Fruit fly (Drosophila melanogaster) whole organism, prepupa: ENCODE measurements around the gene fit.

Experiments used
- Blimp-1 ChIP-seq: fragments of 200-800 bp; sonication (Bioruptor generic); optimal IDR thresholded peaks from 3 replicates; lab custom pipeline; 2017; ENCODE audit warnings: missing biosample characterization, missing genetic modification characterization, mild to moderate bottlenecking, moderate library complexity, missing genetic modification reagents
- CG10631 ChIP-seq: fragments of 200-800 bp; sonication (Bioruptor generic); optimal IDR thresholded peaks from 2 replicates; lab custom pipeline; 2016; ENCODE audit warnings: missing biosample characterization, missing genetic modification characterization
- CG11294 ChIP-seq: fragments of 200-800 bp; sonication (Bioruptor generic); IDR thresholded peaks from 2 replicates; pipeline ENCODE4 v1.3.6; 2022; ENCODE audit warnings: missing biosample characterization, missing genetic modification characterization
- CG11762 ChIP-seq: fragments of 200-800 bp; sonication (Bioruptor generic); optimal IDR thresholded peaks from 3 replicates; lab custom pipeline; 2016; ENCODE audit warnings: missing biosample characterization, missing genetic modification characterization; ENCODE audit not compliant: insufficient read depth
- CG11902 ChIP-seq: fragments of 200-800 bp; sonication (Bioruptor generic); optimal IDR thresholded peaks from 3 replicates; lab custom pipeline; 2016; ENCODE audit warnings: missing biosample characterization, missing genetic modification characterization
- CG15336 ChIP-seq: fragments of 200-800 bp; sonication (Bioruptor generic); IDR thresholded peaks from 2 replicates; pipeline ENCODE4 v1.3.6; 2022; ENCODE audit warnings: missing biosample characterization, missing genetic modification characterization
- CG1621 ChIP-seq: fragments of 200-800 bp; sonication (Bioruptor generic); optimal IDR thresholded peaks from 3 replicates; lab custom pipeline; 2018; ENCODE audit warnings: missing biosample characterization, mild to moderate bottlenecking, missing genetic modification characterization
- CG31627 ChIP-seq: fragments of 200-800 bp; sonication (Bioruptor generic); optimal IDR thresholded peaks from 3 replicates; lab custom pipeline; 2016; ENCODE audit warnings: missing biosample characterization, missing genetic modification characterization
- CG32006 ChIP-seq: fragments of 200-800 bp; sonication (Bioruptor generic); optimal IDR thresholded peaks from 3 replicates; lab custom pipeline; 2017; ENCODE audit warnings: missing biosample characterization, mild to moderate bottlenecking, missing genetic modification characterization
- CG34406 ChIP-seq: fragments of 200-800 bp; sonication (Bioruptor generic); optimal IDR thresholded peaks from 3 replicates; lab custom pipeline; 2016; ENCODE audit warnings: missing biosample characterization, missing genetic modification characterization
- CG3919 ChIP-seq: fragments of 200-800 bp; sonication (Bioruptor generic); optimal IDR thresholded peaks from 3 replicates; lab custom pipeline; 2016; ENCODE audit warnings: missing biosample characterization, missing genetic modification characterization
- CG4318 ChIP-seq: fragments of 200-800 bp; sonication (Bioruptor generic); optimal IDR thresholded peaks from 3 replicates; lab custom pipeline; 2017; ENCODE audit warnings: missing biosample characterization, mild to moderate bottlenecking, missing genetic modification characterization
- CG6276 ChIP-seq: fragments of 200-800 bp; sonication (Bioruptor generic); optimal IDR thresholded peaks from 2 replicates; lab custom pipeline; 2017; ENCODE audit warnings: missing biosample characterization, mild to moderate bottlenecking, missing genetic modification characterization
- CG6808 ChIP-seq: fragments of 200-800 bp; sonication (Bioruptor generic); optimal IDR thresholded peaks from 3 replicates; lab custom pipeline; 2017; ENCODE audit warnings: missing biosample characterization, missing genetic modification characterization, mild to moderate bottlenecking, moderate library complexity, missing genetic modification reagents
- CG6854 ChIP-seq: fragments of 200-800 bp; sonication (Bioruptor generic); optimal IDR thresholded peaks from 2 replicates; lab custom pipeline; 2017; ENCODE audit warnings: missing biosample characterization, mild to moderate bottlenecking, missing genetic modification characterization
- CG7368 ChIP-seq: fragments of 200-800 bp; sonication (Bioruptor generic); optimal IDR thresholded peaks from 3 replicates; lab custom pipeline; 2016; ENCODE audit warnings: missing biosample characterization, missing genetic modification characterization
- CG8119 ChIP-seq: fragments of 200-800 bp; sonication (Bioruptor generic); IDR thresholded peaks from 3 replicates; pipeline ENCODE4 v1.3.6; 2022; ENCODE audit warnings: missing biosample characterization, missing genetic modification characterization
- CG9139 ChIP-seq: fragments of 200-800 bp; sonication (Bioruptor generic); optimal IDR thresholded peaks from 3 replicates; lab custom pipeline; 2017; ENCODE audit warnings: missing biosample characterization, mild to moderate bottlenecking, missing genetic modification characterization
- Eip78C ChIP-seq: fragments of 200-800 bp; sonication (Bioruptor generic); peaks from one replicate; lab custom pipeline; 2016; ENCODE audit warnings: missing biosample characterization, missing genetic modification characterization
- Eip93F ChIP-seq: fragments of 200-800 bp; sonication (Bioruptor generic); optimal IDR thresholded peaks from 2 replicates; lab custom pipeline; 2016; ENCODE audit warnings: missing biosample characterization, mild to moderate bottlenecking, missing genetic modification characterization
- Ets96B ChIP-seq: fragments of 200-800 bp; optimal IDR thresholded peaks from 2 replicates; lab custom pipeline; 2019; ENCODE audit warnings: missing biosample characterization, mild to moderate bottlenecking, missing genetic modification characterization, moderate library complexity
- Gug ChIP-seq: fragments of 200-800 bp; sonication (Bioruptor generic); IDR thresholded peaks from 2 replicates; pipeline ENCODE4 v1.3.6; 2022; ENCODE audit warnings: missing biosample characterization, missing genetic modification characterization
- Hr39 ChIP-seq: fragments of 200-800 bp; sonication (Bioruptor generic); optimal IDR thresholded peaks from 2 replicates; lab custom pipeline; 2016; ENCODE audit warnings: missing biosample characterization, missing genetic modification characterization
- Hr4 ChIP-seq: fragments of 200-800 bp; sonication (Bioruptor generic); optimal IDR thresholded peaks from 3 replicates; lab custom pipeline; 2016; ENCODE audit warnings: missing biosample characterization, missing genetic modification characterization
- Lpt ChIP-seq: fragments of 200-800 bp; sonication (Bioruptor generic); optimal IDR thresholded peaks from 3 replicates; lab custom pipeline; 2016; ENCODE audit warnings: missing biosample characterization, missing genetic modification characterization
- Met ChIP-seq: fragments of 200-800 bp; sonication (Bioruptor generic); optimal IDR thresholded peaks from 3 replicates; lab custom pipeline; 2016; ENCODE audit warnings: missing biosample characterization, missing genetic modification characterization
- OdsH ChIP-seq: fragments of 200-800 bp; sonication (Bioruptor generic); optimal IDR thresholded peaks from 3 replicates; lab custom pipeline; 2016; ENCODE audit warnings: missing biosample characterization, missing genetic modification characterization
- Smox ChIP-seq: fragments of 200-800 bp; sonication (Bioruptor generic); optimal IDR thresholded peaks from 3 replicates; lab custom pipeline; 2016; ENCODE audit warnings: missing biosample characterization, missing genetic modification characterization
- Sox102F ChIP-seq: fragments of 200-800 bp; sonication (Bioruptor generic); optimal IDR thresholded peaks from 2 replicates; lab custom pipeline; 2016; ENCODE audit warnings: missing biosample characterization, mild to moderate bottlenecking, missing genetic modification characterization
- Sox14 ChIP-seq: fragments of 200-800 bp; sonication (Bioruptor generic); optimal IDR thresholded peaks from 3 replicates; lab custom pipeline; 2016; ENCODE audit warnings: missing biosample characterization, missing genetic modification characterization
- achi ChIP-seq: fragments of 200-800 bp; sonication (Bioruptor generic); optimal IDR thresholded peaks from 3 replicates; lab custom pipeline; 2016; ENCODE audit warnings: missing biosample characterization, missing genetic modification characterization
- acj6 ChIP-seq: fragments of 200-800 bp; sonication (Bioruptor generic); optimal IDR thresholded peaks from 3 replicates; lab custom pipeline; 2016; ENCODE audit warnings: missing biosample characterization, missing genetic modification characterization
- cyc ChIP-seq: fragments of 200-800 bp; sonication (Bioruptor generic); optimal IDR thresholded peaks from 3 replicates; lab custom pipeline; 2016; ENCODE audit warnings: missing biosample characterization, missing genetic modification characterization
- dsx ChIP-seq: fragments of 200-800 bp; optimal IDR thresholded peaks from 3 replicates; lab custom pipeline; 2019; ENCODE audit warnings: missing biosample characterization, mild to moderate bottlenecking, missing genetic modification characterization, moderate library complexity; ENCODE audit not compliant: poor library complexity, severe bottlenecking
- eg ChIP-seq: fragments of 200-800 bp; sonication (Bioruptor generic); IDR thresholded peaks from 3 replicates; pipeline ENCODE4 v1.3.6; 2022; ENCODE audit warnings: missing biosample characterization, missing genetic modification characterization
- esn ChIP-seq: fragments of 200-800 bp; sonication (Bioruptor generic); optimal IDR thresholded peaks from 2 replicates; lab custom pipeline; 2016; ENCODE audit warnings: missing biosample characterization, mild to moderate bottlenecking, missing genetic modification characterization, moderate library complexity
- fd59A ChIP-seq: fragments of 200-800 bp; sonication (Bioruptor generic); optimal IDR thresholded peaks from 2 replicates; lab custom pipeline; 2017; ENCODE audit warnings: missing biosample characterization, mild to moderate bottlenecking, missing genetic modification characterization, missing genetic modification reagents
- fkh ChIP-seq: fragments of 200-800 bp; sonication (Bioruptor generic); optimal IDR thresholded peaks from 3 replicates; lab custom pipeline; 2017; ENCODE audit warnings: missing biosample characterization, mild to moderate bottlenecking, missing genetic modification characterization, moderate library complexity
- lz ChIP-seq: fragments of 200-800 bp; sonication (Bioruptor generic); optimal IDR thresholded peaks from 3 replicates; lab custom pipeline; 2016; ENCODE audit warnings: missing biosample characterization, missing genetic modification characterization
- spab ChIP-seq: fragments of 200-800 bp; sonication (Bioruptor generic); optimal IDR thresholded peaks from 2 replicates; lab custom pipeline; 2017; ENCODE audit warnings: missing biosample characterization, mild to moderate bottlenecking, missing genetic modification characterization, missing genetic modification reagents
- svp ChIP-seq: fragments of 200-800 bp; sonication (Bioruptor generic); peaks from one replicate; lab custom pipeline; 2016; ENCODE audit warnings: missing biosample characterization, missing genetic modification characterization
- vri ChIP-seq: fragments of 200-800 bp; sonication (Bioruptor generic); optimal IDR thresholded peaks from 3 replicates; lab custom pipeline; 2016; ENCODE audit warnings: missing biosample characterization, mild to moderate bottlenecking, missing genetic modification characterization

Gene fit

DNA sequence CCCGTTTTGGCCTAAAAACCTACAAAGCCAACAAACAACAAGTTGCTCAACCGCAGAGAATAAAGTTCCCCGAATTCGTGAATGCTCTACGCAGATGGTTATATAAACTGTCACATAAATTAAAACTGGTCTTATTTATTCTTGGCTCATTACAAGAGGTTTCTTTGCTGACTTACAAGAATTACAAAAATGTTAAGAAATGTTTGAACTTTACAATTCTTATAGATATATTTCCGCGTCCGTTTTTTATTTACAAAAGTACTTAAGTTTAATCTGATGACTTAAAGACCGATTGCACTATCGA lies 48.1 kb downstream of the fit start (continued):
- TF ChIP-seq fd59A (GFP tag; lab: Kevin White, UChicago) (no peak), cyc (no peak), Met (GFP tag; lab: Kevin White, UChicago) (peak; percentile 23), CG7368 (GFP tag; lab: Kevin White, UChicago) (no peak), CG6854 (GFP tag; lab: Kevin White, UChicago) (no peak), CG10631 (GFP tag; lab: Kevin White, UChicago) (no peak), CG8119 (GFP tag; lab: Robert Waterston, UW) (no peak), CG9139 (GFP tag; lab: Kevin White, UChicago) (no peak), Hr39 (no peak), CG15336 (0 out of 2 replicates have a peak, but pooled peaks have one; percentile 8), acj6 (no peak), Gug (GFP tag; lab: Robert Waterston, UW) (no peak), Ets96B (tag; lab: Kevin White, UChicago) (no peak), Lpt (GFP tag; lab: Kevin White, UChicago) (no peak), Sox14 (GFP tag; lab: Kevin White, UChicago) (no peak), Eip93F (no peak), CG3919 (no peak), Sox102F (GFP tag; lab: Kevin White, UChicago) (no peak), CG11294 (GFP tag; lab: Robert Waterston, UW) (no peak), CG6276 (peak; percentile 6), CG34406 (GFP tag; lab: Kevin White, UChicago) (no peak), CG31627 (GFP tag; lab: Kevin White, UChicago) (no peak), spab (GFP tag; lab: Kevin White, UChicago) (no peak), CG11902 (GFP tag; lab: Kevin White, UChicago) (no peak), CG4318 (no peak), CG6808 (GFP tag; lab: Kevin White, UChicago) (no peak)

DNA sequence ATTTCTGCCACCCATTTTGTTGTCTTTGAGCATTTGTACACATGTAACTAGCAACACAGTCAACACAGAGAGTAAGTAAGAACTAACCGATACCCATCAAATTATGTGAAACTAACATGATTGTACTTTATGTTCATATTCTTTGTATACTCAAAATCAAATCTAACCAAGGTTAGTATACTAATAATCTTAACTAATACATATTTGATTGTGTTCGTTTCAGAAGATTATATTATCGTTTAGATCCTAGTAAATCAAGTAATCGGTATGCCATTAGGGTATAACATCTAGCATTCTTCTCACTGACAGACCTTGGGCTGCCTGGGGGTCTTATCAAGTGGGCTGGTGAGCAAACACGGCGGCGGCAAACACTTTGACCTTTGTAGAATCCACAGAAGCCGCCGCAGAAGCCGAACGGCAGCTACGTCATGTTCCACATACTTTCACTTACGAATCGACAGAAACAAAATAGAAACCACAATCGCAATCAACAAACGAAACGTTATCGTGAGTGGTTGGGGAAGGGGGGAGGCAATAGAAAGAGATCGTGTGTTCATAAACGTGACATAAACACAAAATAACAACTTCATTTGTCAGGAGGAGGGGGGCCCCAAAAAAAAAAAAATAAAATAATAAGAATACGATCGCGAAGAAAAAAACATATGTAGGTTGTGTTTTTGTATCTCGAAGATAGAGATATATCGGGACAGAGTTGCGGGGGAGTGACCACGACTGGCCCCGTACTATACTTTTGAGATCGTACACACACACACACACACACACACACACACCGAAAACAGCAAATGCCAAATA lies 48.7 kb downstream of the fit start:
- TF ChIP-seq CG6808 (GFP tag; lab: Kevin White, UChicago) (no peak), Blimp-1 (GFP tag; lab: Kevin White, UChicago) (no peak), fkh (GFP tag; lab: Kevin White, UChicago) (peak; percentile 73), svp (GFP tag; lab: Kevin White, UChicago) (peak; percentile 2)

DNA sequence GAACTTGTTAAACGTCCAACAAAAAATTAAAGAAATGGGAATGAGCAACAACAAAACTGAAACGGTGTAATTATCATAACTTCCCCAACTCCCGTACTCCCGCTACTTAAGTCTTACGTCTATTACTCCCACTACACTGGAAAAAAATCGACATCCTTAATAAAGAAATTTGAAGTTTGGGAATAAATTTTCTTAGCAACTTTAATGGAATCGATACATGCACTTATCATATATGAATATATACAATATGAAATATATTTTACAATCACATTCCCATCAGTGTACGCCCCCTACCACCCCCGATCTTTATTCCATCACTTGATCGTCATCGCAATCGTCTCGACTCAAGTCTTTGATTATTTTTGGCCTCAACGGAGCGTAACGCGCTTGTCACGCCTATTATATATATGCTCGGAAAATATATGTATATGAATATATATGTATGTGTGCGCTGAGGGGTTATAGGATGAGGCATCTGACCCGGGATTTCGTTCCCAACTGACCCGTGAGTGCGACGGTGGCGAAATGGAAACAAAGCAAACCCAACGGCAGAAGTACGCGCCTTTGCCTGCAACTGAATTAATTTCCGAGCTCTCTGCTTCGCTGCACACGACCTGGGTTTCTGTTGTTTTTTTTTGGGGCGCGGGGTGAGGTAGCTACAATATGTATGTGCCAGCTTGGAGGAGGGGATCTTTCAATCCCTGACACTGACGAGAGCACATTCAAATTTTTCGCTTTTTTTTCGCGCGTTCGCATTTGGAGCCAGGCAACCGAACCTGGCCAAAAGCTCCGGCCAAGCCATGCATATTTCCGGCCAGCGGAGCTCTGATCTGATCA lies 49.8 kb downstream of the fit start:
- TF ChIP-seq cyc (no peak), CG34406 (GFP tag; lab: Kevin White, UChicago) (peak; percentile 37), eg (0 out of 3 replicates have a peak, but pooled peaks have one; percentile 9), Eip93F (peak; percentile 5), vri (GFP tag; lab: Kevin White, UChicago) (no peak), esn (GFP tag; lab: Kevin White, UChicago) (peak; percentile 22), Eip78C (peak; percentile 72), CG32006 (GFP tag; lab: Kevin White, UChicago) (peak; percentile 31), acj6 (peak; percentile 44), CG8119 (GFP tag; lab: Robert Waterston, UW) (0 out of 3 replicates have a peak, but pooled peaks have one; percentile 16), OdsH (GFP tag; lab: Kevin White, UChicago) (peak; percentile 10), Hr4 (GFP tag; lab: Kevin White, UChicago) (peak; percentile 10), dsx (GFP tag; lab: Kevin White, UChicago) (peak; percentile 7), svp (GFP tag; lab: Kevin White, UChicago) (peak; percentile 96), CG11294 (GFP tag; lab: Robert Waterston, UW) (no peak), Met (GFP tag; lab: Kevin White, UChicago) (peak; percentile 34), CG10631 (GFP tag; lab: Kevin White, UChicago) (peak; percentile 10), CG1621 (tag; lab: Kevin White, UChicago) (no peak), Smox (GFP tag; lab: Kevin White, UChicago) (peak; percentile 16), achi (GFP tag; lab: Kevin White, UChicago) (peak; percentile 34), Ets96B (tag; lab: Kevin White, UChicago) (peak; percentile 15), Lpt (GFP tag; lab: Kevin White, UChicago) (no peak), lz (GFP tag; lab: Kevin White, UChicago) (peak; percentile 4), CG15336 (peak; percentile 30; the same call in 1 of the 2 replicates), CG11762 (GFP tag; lab: Kevin White, UChicago) (no peak)
